Worm (Caenorhabditis elegans) whole organism, early embryonic: ENCODE measurements around the gene rips-1.

ENCODE experiments used
- ama-1 ChIP-seq: fragments of 150-350 bp; optimal IDR thresholded peaks from 2 replicates; lab custom pipeline; 2014
- ceh-36 ChIP-seq: sonication (generic microtip); optimal IDR thresholded peaks from 2 replicates; lab custom pipeline; 2016; ENCODE audit warnings: missing genetic modification characterization, inconsistent platforms, missing compliant biosample characterization
- hmg-4 ChIP-seq: fragments of 200-800 bp; sonication (Bioruptor generic); optimal IDR thresholded peaks from 2 replicates; lab custom pipeline; 2018; ENCODE audit warnings: mild to moderate bottlenecking, missing genetic modification characterization, missing compliant biosample characterization
- hnd-1 ChIP-seq: sonication (generic microtip); optimal IDR thresholded peaks from 2 replicates; lab custom pipeline; 2016; ENCODE audit warnings: missing genetic modification characterization, missing compliant biosample characterization
- pes-1 ChIP-seq: fragments of 200-800 bp; sonication (Bioruptor generic); IDR thresholded peaks from 2 replicates; pipeline ENCODE4 v1.3.6; 2022; ENCODE audit warnings: missing genetic modification reagents, missing genetic modification characterization, missing compliant biosample characterization
- sea-1 ChIP-seq: fragments of 200-800 bp; sonication (Bioruptor generic); conservative IDR thresholded peaks from 2 replicates; pipeline ENCODE4 v1.3.6; 2022; ENCODE audit warnings: missing genetic modification characterization, missing compliant biosample characterization
- tbx-11 ChIP-seq: fragments of 200-800 bp; sonication (Bioruptor generic); IDR thresholded peaks from 2 replicates; pipeline ENCODE4 v1.3.6; 2022; ENCODE audit warnings: missing genetic modification characterization, missing compliant biosample characterization
- tra-4 ChIP-seq: sonication (generic microtip); optimal IDR thresholded peaks from 2 replicates; lab custom pipeline; 2017; ENCODE audit warnings: missing genetic modification characterization, missing compliant biosample characterization

DNA sequence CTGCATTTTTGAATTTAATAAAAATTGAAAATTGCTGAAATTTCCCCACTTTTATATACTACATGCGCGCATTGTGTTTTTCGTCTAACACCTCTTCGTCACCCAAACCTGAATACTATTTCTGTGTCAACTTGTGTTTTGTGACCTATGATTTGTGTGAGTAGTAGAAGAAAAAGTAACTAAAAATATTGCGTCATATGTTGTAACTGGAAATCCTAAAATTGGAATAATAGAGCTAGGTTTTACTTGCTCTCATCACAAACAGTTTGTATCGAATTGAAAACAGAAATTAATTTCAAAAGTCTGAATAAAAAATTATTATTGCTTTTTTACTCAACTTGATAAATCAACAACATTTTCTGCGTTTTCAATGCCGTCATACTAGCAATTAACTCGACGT lies 33.7 kb downstream of the rips-1 start, which contains the start of gene R08F11.4:
- TF ChIP-seq tbx-11 (GFP tag; lab: Robert Waterston, UW), result no peak
- TF ChIP-seq ama-1 (lab: Kevin White, UChicago), result no peak
- no peak for TF ChIP-seq sea-1 (GFP tag; lab: Robert Waterston, UW)
- TF ChIP-seq hmg-4 (GFP tag; lab: Kevin White, UChicago), result no peak
- no peak for TF ChIP-seq tra-4 (tag; lab: Kevin White, UChicago)
- TF ChIP-seq ceh-36 (tag; lab: Kevin White, UChicago), result no peak
- no peak for TF ChIP-seq hnd-1 (tag; lab: Kevin White, UChicago)
- TF ChIP-seq pes-1 (GFP tag; lab: Robert Waterston, UW), result no peak
